Fruit fly (Drosophila melanogaster) whole organism, prepupa: ENCODE results near the gene Hsp110.
A peak's percentile ranks its signal among the peaks of the same experiment; 100 is the strongest.

Experiments used
- CG10631 ChIP-seq: fragments of 200-800 bp; sonication (Bioruptor generic); optimal IDR thresholded peaks from 2 replicates; lab custom pipeline; 2016; ENCODE audit warnings: missing biosample characterization, missing genetic modification characterization
- CG11762 ChIP-seq: fragments of 200-800 bp; sonication (Bioruptor generic); optimal IDR thresholded peaks from 3 replicates; lab custom pipeline; 2016; ENCODE audit warnings: missing biosample characterization, missing genetic modification characterization; ENCODE audit not compliant: insufficient read depth
- CG11902 ChIP-seq: fragments of 200-800 bp; sonication (Bioruptor generic); optimal IDR thresholded peaks from 3 replicates; lab custom pipeline; 2016; ENCODE audit warnings: missing biosample characterization, missing genetic modification characterization
- CG16779 ChIP-seq: fragments of 200-800 bp; sonication (Bioruptor generic); optimal IDR thresholded peaks from 3 replicates; lab custom pipeline; 2017; ENCODE audit warnings: missing biosample characterization, mild to moderate bottlenecking, missing genetic modification characterization
- CG3032 ChIP-seq: fragments of 200-800 bp; optimal IDR thresholded peaks from 2 replicates; lab custom pipeline; 2019; ENCODE audit warnings: missing biosample characterization, mild to moderate bottlenecking, missing genetic modification characterization, moderate library complexity
- CG31627 ChIP-seq: fragments of 200-800 bp; sonication (Bioruptor generic); optimal IDR thresholded peaks from 3 replicates; lab custom pipeline; 2016; ENCODE audit warnings: missing biosample characterization, missing genetic modification characterization
- CG34406 ChIP-seq: fragments of 200-800 bp; sonication (Bioruptor generic); optimal IDR thresholded peaks from 3 replicates; lab custom pipeline; 2016; ENCODE audit warnings: missing biosample characterization, missing genetic modification characterization
- CG4318 ChIP-seq: fragments of 200-800 bp; sonication (Bioruptor generic); optimal IDR thresholded peaks from 3 replicates; lab custom pipeline; 2017; ENCODE audit warnings: missing biosample characterization, mild to moderate bottlenecking, missing genetic modification characterization
- CG6163 ChIP-seq: fragments of 200-800 bp; sonication (Bioruptor generic); IDR thresholded peaks from 3 replicates; pipeline ENCODE4 v1.3.6; 2022; ENCODE audit warnings: missing biosample characterization, missing genetic modification characterization
- CG6276 ChIP-seq: fragments of 200-800 bp; sonication (Bioruptor generic); optimal IDR thresholded peaks from 2 replicates; lab custom pipeline; 2017; ENCODE audit warnings: missing biosample characterization, mild to moderate bottlenecking, missing genetic modification characterization
- CG6792 ChIP-seq: fragments of 200-800 bp; sonication (Bioruptor generic); optimal IDR thresholded peaks from 3 replicates; lab custom pipeline; 2016; ENCODE audit warnings: missing biosample characterization, missing genetic modification characterization
- CG6854 ChIP-seq: fragments of 200-800 bp; sonication (Bioruptor generic); optimal IDR thresholded peaks from 2 replicates; lab custom pipeline; 2017; ENCODE audit warnings: missing biosample characterization, mild to moderate bottlenecking, missing genetic modification characterization
- CG7368 ChIP-seq: fragments of 200-800 bp; sonication (Bioruptor generic); optimal IDR thresholded peaks from 3 replicates; lab custom pipeline; 2016; ENCODE audit warnings: missing biosample characterization, missing genetic modification characterization
- CG8319 ChIP-seq: fragments of 200-800 bp; sonication (Bioruptor generic); optimal IDR thresholded peaks from 3 replicates; lab custom pipeline; 2016; ENCODE audit warnings: missing biosample characterization, missing genetic modification characterization
- CG8632 ChIP-seq: fragments of 200-800 bp; sonication (Bioruptor generic); optimal IDR thresholded peaks from 3 replicates; lab custom pipeline; 2016; ENCODE audit warnings: missing biosample characterization, missing genetic modification characterization
- CG9139 ChIP-seq: fragments of 200-800 bp; sonication (Bioruptor generic); optimal IDR thresholded peaks from 3 replicates; lab custom pipeline; 2017; ENCODE audit warnings: missing biosample characterization, mild to moderate bottlenecking, missing genetic modification characterization
- Eip75B ChIP-seq: fragments of 200-800 bp; sonication (Bioruptor generic); optimal IDR thresholded peaks from 3 replicates; lab custom pipeline; 2016; ENCODE audit warnings: missing biosample characterization, missing genetic modification characterization
- Eip78C ChIP-seq: fragments of 200-800 bp; sonication (Bioruptor generic); peaks from one replicate; lab custom pipeline; 2016; ENCODE audit warnings: missing biosample characterization, missing genetic modification characterization
- Eip93F ChIP-seq: fragments of 200-800 bp; sonication (Bioruptor generic); optimal IDR thresholded peaks from 2 replicates; lab custom pipeline; 2016; ENCODE audit warnings: missing biosample characterization, mild to moderate bottlenecking, missing genetic modification characterization
- Ets96B ChIP-seq: fragments of 200-800 bp; optimal IDR thresholded peaks from 2 replicates; lab custom pipeline; 2019; ENCODE audit warnings: missing biosample characterization, mild to moderate bottlenecking, missing genetic modification characterization, moderate library complexity
- Gug ChIP-seq: fragments of 200-800 bp; sonication (Bioruptor generic); IDR thresholded peaks from 2 replicates; pipeline ENCODE4 v1.3.6; 2022; ENCODE audit warnings: missing biosample characterization, missing genetic modification characterization
- Hr39 ChIP-seq: fragments of 200-800 bp; sonication (Bioruptor generic); optimal IDR thresholded peaks from 2 replicates; lab custom pipeline; 2016; ENCODE audit warnings: missing biosample characterization, missing genetic modification characterization
- Hr4 ChIP-seq: fragments of 200-800 bp; sonication (Bioruptor generic); optimal IDR thresholded peaks from 3 replicates; lab custom pipeline; 2016; ENCODE audit warnings: missing biosample characterization, missing genetic modification characterization
- Lpt ChIP-seq: fragments of 200-800 bp; sonication (Bioruptor generic); optimal IDR thresholded peaks from 3 replicates; lab custom pipeline; 2016; ENCODE audit warnings: missing biosample characterization, missing genetic modification characterization
- Met ChIP-seq: fragments of 200-800 bp; sonication (Bioruptor generic); optimal IDR thresholded peaks from 3 replicates; lab custom pipeline; 2016; ENCODE audit warnings: missing biosample characterization, missing genetic modification characterization
- OdsH ChIP-seq: fragments of 200-800 bp; sonication (Bioruptor generic); optimal IDR thresholded peaks from 3 replicates; lab custom pipeline; 2016; ENCODE audit warnings: missing biosample characterization, missing genetic modification characterization
- Smox ChIP-seq: fragments of 200-800 bp; sonication (Bioruptor generic); optimal IDR thresholded peaks from 3 replicates; lab custom pipeline; 2016; ENCODE audit warnings: missing biosample characterization, missing genetic modification characterization
- Sox102F ChIP-seq: fragments of 200-800 bp; sonication (Bioruptor generic); optimal IDR thresholded peaks from 2 replicates; lab custom pipeline; 2016; ENCODE audit warnings: missing biosample characterization, mild to moderate bottlenecking, missing genetic modification characterization
- achi ChIP-seq: fragments of 200-800 bp; sonication (Bioruptor generic); optimal IDR thresholded peaks from 3 replicates; lab custom pipeline; 2016; ENCODE audit warnings: missing biosample characterization, missing genetic modification characterization
- acj6 ChIP-seq: fragments of 200-800 bp; sonication (Bioruptor generic); optimal IDR thresholded peaks from 3 replicates; lab custom pipeline; 2016; ENCODE audit warnings: missing biosample characterization, missing genetic modification characterization
- cyc ChIP-seq: fragments of 200-800 bp; sonication (Bioruptor generic); optimal IDR thresholded peaks from 3 replicates; lab custom pipeline; 2016; ENCODE audit warnings: missing biosample characterization, missing genetic modification characterization
- dac ChIP-seq: fragments of 200-800 bp; sonication (Bioruptor generic); optimal IDR thresholded peaks from 2 replicates; lab custom pipeline; 2017; ENCODE audit warnings: missing biosample characterization, mild to moderate bottlenecking, missing genetic modification characterization
- dsx ChIP-seq: fragments of 200-800 bp; optimal IDR thresholded peaks from 3 replicates; lab custom pipeline; 2019; ENCODE audit warnings: missing biosample characterization, mild to moderate bottlenecking, missing genetic modification characterization, moderate library complexity; ENCODE audit not compliant: poor library complexity, severe bottlenecking
- esn ChIP-seq: fragments of 200-800 bp; sonication (Bioruptor generic); optimal IDR thresholded peaks from 2 replicates; lab custom pipeline; 2016; ENCODE audit warnings: missing biosample characterization, mild to moderate bottlenecking, missing genetic modification characterization, moderate library complexity
- fd59A ChIP-seq: fragments of 200-800 bp; sonication (Bioruptor generic); optimal IDR thresholded peaks from 2 replicates; lab custom pipeline; 2017; ENCODE audit warnings: missing biosample characterization, mild to moderate bottlenecking, missing genetic modification characterization, missing genetic modification reagents
- fkh ChIP-seq: fragments of 200-800 bp; sonication (Bioruptor generic); optimal IDR thresholded peaks from 3 replicates; lab custom pipeline; 2017; ENCODE audit warnings: missing biosample characterization, mild to moderate bottlenecking, missing genetic modification characterization, moderate library complexity
- lz ChIP-seq: fragments of 200-800 bp; sonication (Bioruptor generic); optimal IDR thresholded peaks from 3 replicates; lab custom pipeline; 2016; ENCODE audit warnings: missing biosample characterization, missing genetic modification characterization
- pdm3 ChIP-seq: fragments of 200-800 bp; sonication (Bioruptor generic); optimal IDR thresholded peaks from 3 replicates; lab custom pipeline; 2016; ENCODE audit warnings: missing biosample characterization, missing genetic modification characterization
- ss ChIP-seq, 2 experiments: fragments of 200-800 bp; sonication (Bioruptor generic); optimal IDR thresholded peaks; 2 replicates in 1 of 2; 3 replicates in 1 of 2; lab custom pipeline; 2017 to 2018; ENCODE audit warnings: mild to moderate bottlenecking in 2 of 2, missing biosample characterization in 2 of 2, missing genetic modification characterization in 2 of 2, moderate library complexity in 1 of 2
- svp ChIP-seq: fragments of 200-800 bp; sonication (Bioruptor generic); peaks from one replicate; lab custom pipeline; 2016; ENCODE audit warnings: missing biosample characterization, missing genetic modification characterization

Hsp110 gene

dm6 chr3L:14071621-14072020, 34.8 kb downstream of the Hsp110 start, which contains the start of gene Pex1 (continued):
- no peak for TF ChIP-seq CG9139 (GFP tag; lab: Kevin White, UChicago)
- TF ChIP-seq Lpt (GFP tag; lab: Kevin White, UChicago): no peak
- TF ChIP-seq CG6276 (GFP tag; lab: Kevin White, UChicago): no peak
- no peak for TF ChIP-seq Eip93F
- TF ChIP-seq fd59A (GFP tag; lab: Kevin White, UChicago): no peak
- TF ChIP-seq achi (GFP tag; lab: Kevin White, UChicago): no peak
- TF ChIP-seq CG6792 (GFP tag; lab: Kevin White, UChicago): no peak
- no peak for TF ChIP-seq ss (GFP tag; optimal IDR thresholded peaks at IDR 0.05; lab: Kevin White, UChicago)
- no peak for TF ChIP-seq Hr4 (GFP tag; lab: Kevin White, UChicago)
- no peak for TF ChIP-seq Gug (GFP tag; lab: Robert Waterston, UW)
- TF ChIP-seq dsx (GFP tag; lab: Kevin White, UChicago): no peak
- TF ChIP-seq acj6 (GFP tag; lab: Kevin White, UChicago): no peak
- peak; percentile 65 for TF ChIP-seq Eip78C (GFP tag; lab: Kevin White, UChicago)
- no peak for TF ChIP-seq CG6163

dm6 chr3L:14075472-14075871, 38.7 kb downstream of the Hsp110 start, which contains the start of gene btl:
TSS of gene btl (plus strand) at chr3L:14075772.
- TF ChIP-seq Smox: no peak
- no peak for TF ChIP-seq Lpt (GFP tag; lab: Kevin White, UChicago)
- TF ChIP-seq CG3032 (tag; lab: Kevin White, UChicago): no peak
- TF ChIP-seq CG6792 (GFP tag; lab: Kevin White, UChicago): no peak
- TF ChIP-seq CG11762 (GFP tag; lab: Kevin White, UChicago): no peak
- no peak for TF ChIP-seq acj6 (GFP tag; lab: Kevin White, UChicago)
- no peak for TF ChIP-seq CG6854 (GFP tag; lab: Kevin White, UChicago)
- TF ChIP-seq dsx (GFP tag; lab: Kevin White, UChicago): no peak
- TF ChIP-seq Ets96B (tag; lab: Kevin White, UChicago): no peak
- TF ChIP-seq pdm3: no peak
- TF ChIP-seq CG8632 (GFP tag; lab: Kevin White, UChicago): no peak
- no peak for TF ChIP-seq CG4318 (GFP tag; lab: Kevin White, UChicago)

DNA sequence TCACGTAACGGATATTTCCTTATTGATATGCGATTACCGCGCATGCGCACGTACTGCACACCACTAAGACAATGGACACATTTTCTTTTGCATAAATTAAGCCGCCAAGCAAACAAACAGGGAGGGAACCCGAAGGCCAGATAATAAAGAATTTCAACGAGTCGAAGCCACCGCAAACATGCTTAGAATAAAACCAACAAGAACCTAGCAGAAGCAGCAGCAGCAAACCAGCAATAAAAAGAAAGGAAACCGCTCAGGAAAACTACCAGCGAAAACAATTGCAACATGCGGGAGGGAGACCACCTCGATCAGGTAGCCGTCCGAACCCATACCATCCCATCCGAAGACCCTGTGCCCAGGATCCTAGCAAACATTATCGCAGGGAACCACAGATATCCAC, 39.7 kb downstream of the Hsp110 start:
- TF ChIP-seq lz (GFP tag; lab: Kevin White, UChicago) (no peak), CG16779 (tag; lab: Kevin White, UChicago) (no peak), CG11902 (GFP tag; lab: Kevin White, UChicago) (no peak)

- TF ChIP-seq achi (GFP tag; lab: Kevin White, UChicago) (no peak), CG31627 (GFP tag; lab: Kevin White, UChicago) (no peak), Eip78C (GFP tag; lab: Kevin White, UChicago) (peak; percentile 58)
- TF ChIP-seq, all 60 proteins: peak for 1
Measured at dm6 chr3L:14078227-14078626, 41.4 kb downstream of the Hsp110 start.

DNA sequence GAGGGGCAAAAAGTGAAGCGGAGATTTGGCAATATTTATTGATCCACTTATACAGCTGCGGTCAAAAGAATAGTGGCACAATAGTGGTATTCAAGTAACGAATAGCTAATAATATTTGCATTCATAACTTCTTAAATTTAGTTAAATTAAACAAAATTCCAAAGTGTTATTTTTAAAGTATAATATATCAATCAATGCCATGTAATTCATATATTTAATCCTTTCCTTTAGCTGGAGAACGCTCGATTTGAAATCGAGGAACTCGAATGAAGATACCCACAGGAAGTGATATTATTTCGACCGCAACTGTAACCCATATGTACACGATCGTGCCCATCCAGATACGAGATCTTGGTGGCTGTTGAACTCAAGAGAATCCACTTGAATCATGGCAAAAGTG, 42.4 kb downstream of the Hsp110 start:
- TF ChIP-seq esn (GFP tag; lab: Kevin White, UChicago): peak; percentile 38
- TF ChIP-seq acj6 (GFP tag; lab: Kevin White, UChicago): peak; percentile 0
- peak; percentile 71 for TF ChIP-seq Eip78C (GFP tag; lab: Kevin White, UChicago)
- TF ChIP-seq CG10631 (GFP tag; lab: Kevin White, UChicago): no peak
- TF ChIP-seq Eip75B (GFP tag; lab: Kevin White, UChicago): no peak
- peak; percentile 14 for TF ChIP-seq lz (GFP tag; lab: Kevin White, UChicago)
- TF ChIP-seq Met: peak; percentile 11
- peak; percentile 81 for TF ChIP-seq svp (GFP tag; lab: Kevin White, UChicago)

dm6 chr3L:14083283-14083682, 46.5 kb downstream of the Hsp110 start, which contains the start of gene CG8100:
TSS of gene CG8100 (plus strand) at chr3L:14083615.
- peak; percentile 72 for TF ChIP-seq Hr4 (GFP tag; lab: Kevin White, UChicago)
- TF ChIP-seq CG7368 (GFP tag; lab: Kevin White, UChicago): peak; percentile 53
- TF ChIP-seq fd59A (GFP tag; lab: Kevin White, UChicago): peak; percentile 24
- peak; percentile 51 for TF ChIP-seq CG11762 (GFP tag; lab: Kevin White, UChicago)
- peak; percentile 63 for TF ChIP-seq Smox
- no peak for TF ChIP-seq Eip93F
- peak; percentile 77 for TF ChIP-seq Sox102F (GFP tag; lab: Kevin White, UChicago)
- no peak for TF ChIP-seq dac (GFP tag; lab: Kevin White, UChicago)
- peak; percentile 63 for TF ChIP-seq lz (GFP tag; lab: Kevin White, UChicago)
- TF ChIP-seq CG34406 (GFP tag; lab: Kevin White, UChicago): peak; percentile 39
- peak; percentile 59 for TF ChIP-seq OdsH (GFP tag; lab: Kevin White, UChicago)
- TF ChIP-seq cyc: peak; percentile 78
- TF ChIP-seq Hr39 (GFP tag; lab: Kevin White, UChicago): peak; percentile 58
- peak; percentile 4 for TF ChIP-seq CG4318 (GFP tag; lab: Kevin White, UChicago)
- no peak for TF ChIP-seq CG8319 (GFP tag; lab: Kevin White, UChicago)
- peak; percentile 78 for TF ChIP-seq Ets96B (tag; lab: Kevin White, UChicago)
- TF ChIP-seq fkh: no peak
- peak in 1 of 2 experiments; percentile 72 for TF ChIP-seq ss (GFP tag; optimal IDR thresholded peaks at IDR 0.05; lab: Kevin White, UChicago)
